Fruit fly (Drosophila melanogaster) whole organism, embryonic: ENCODE results near the gene mAcon1.

Experiments
- Ada2b ChIP-seq: fragments of 200-800 bp; sonication (Bioruptor generic); IDR thresholded peaks from 2 replicates; pipeline ENCODE4 v1.3.6; 2022; ENCODE audit warnings: missing biosample characterization, missing genetic modification characterization
- Atf6 ChIP-seq: fragments of 200-800 bp; sonication (Bioruptor generic); IDR thresholded peaks from 2 replicates; pipeline ENCODE4 v1.3.6; 2022; ENCODE audit warnings: missing biosample characterization, missing genetic modification characterization
- C15 ChIP-seq: fragments of 200-800 bp; sonication (Bioruptor generic); IDR thresholded peaks from 3 replicates; pipeline ENCODE4 v1.3.6; 2022; ENCODE audit warnings: missing biosample characterization, missing genetic modification characterization
- CG10462 ChIP-seq: fragments of 200-800 bp; sonication (Bioruptor generic); optimal IDR thresholded peaks from 2 replicates; lab custom pipeline; 2016; ENCODE audit warnings: missing biosample characterization, missing genetic modification characterization
- CG12769 ChIP-seq: fragments of 200-800 bp; sonication (Bioruptor generic); optimal IDR thresholded peaks from 2 replicates; lab custom pipeline; 2019; ENCODE audit warnings: missing biosample characterization, mild to moderate bottlenecking, missing genetic modification characterization, moderate library complexity
- CG14860 ChIP-seq: fragments of 200-800 bp; sonication (Bioruptor generic); IDR thresholded peaks from 3 replicates; pipeline ENCODE4 v1.3.6; 2022; ENCODE audit warnings: missing biosample characterization, missing genetic modification characterization; ENCODE audit not compliant: partially characterized antibody
- CG15601 ChIP-seq: fragments of 200-800 bp; sonication (Bioruptor generic); optimal IDR thresholded peaks from 3 replicates; lab custom pipeline; 2019; ENCODE audit warnings: missing biosample characterization, mild to moderate bottlenecking, missing genetic modification characterization, moderate library complexity
- CG15696 ChIP-seq: fragments of 200-800 bp; sonication (Bioruptor generic); optimal IDR thresholded peaks from 2 replicates; lab custom pipeline; 2019; ENCODE audit warnings: missing biosample characterization, mild to moderate bottlenecking, missing genetic modification characterization, moderate library complexity
- CG16863 ChIP-seq: fragments of 200-800 bp; sonication (Bioruptor generic); optimal IDR thresholded peaks from 3 replicates; lab custom pipeline; 2016; ENCODE audit warnings: missing biosample characterization, missing genetic modification characterization
- CG17359 ChIP-seq: fragments of 200-800 bp; sonication (Bioruptor generic); optimal IDR thresholded peaks from 3 replicates; lab custom pipeline; 2018; ENCODE audit warnings: missing biosample characterization, mild to moderate bottlenecking, missing genetic modification characterization, moderate library complexity
- CG17802 ChIP-seq: fragments of 200-800 bp; sonication (Bioruptor generic); optimal IDR thresholded peaks from 2 replicates; lab custom pipeline; 2018; ENCODE audit warnings: missing biosample characterization, mild to moderate bottlenecking, missing genetic modification characterization, moderate library complexity
- CG2199 ChIP-seq: fragments of 200-800 bp; sonication (Bioruptor generic); IDR thresholded peaks from 3 replicates; pipeline ENCODE4 v1.3.6; 2022; ENCODE audit warnings: missing biosample characterization, missing genetic modification characterization
- CG30020 ChIP-seq: fragments of 200-800 bp; optimal IDR thresholded peaks from 2 replicates; lab custom pipeline; 2019; ENCODE audit warnings: missing biosample characterization, mild to moderate bottlenecking, missing genetic modification characterization, moderate library complexity
- CG32532 ChIP-seq: fragments of 200-800 bp; sonication (Bioruptor generic); IDR thresholded peaks from 2 replicates; pipeline ENCODE4 v1.3.6; 2022; ENCODE audit warnings: missing biosample characterization, missing genetic modification characterization
- CG4820 ChIP-seq: fragments of 200-800 bp; sonication (Bioruptor generic); optimal IDR thresholded peaks from 3 replicates; lab custom pipeline; 2016; ENCODE audit warnings: missing biosample characterization, missing genetic modification characterization
- CG4854 ChIP-seq: fragments of 200-800 bp; sonication (Bioruptor generic); optimal IDR thresholded peaks from 2 replicates; lab custom pipeline; 2016; ENCODE audit warnings: missing biosample characterization, missing genetic modification characterization, inconsistent platforms
- CG5180 ChIP-seq: fragments of 200-800 bp; sonication (Bioruptor generic); optimal IDR thresholded peaks from 3 replicates; lab custom pipeline; 2017; ENCODE audit warnings: missing biosample characterization, missing genetic modification characterization, mild to moderate bottlenecking, moderate library complexity, missing genetic modification reagents
- CG6791 ChIP-seq: fragments of 200-800 bp; sonication (Bioruptor generic); IDR thresholded peaks from 3 replicates; pipeline ENCODE4 v1.3.6; 2022; ENCODE audit warnings: missing biosample characterization, missing genetic modification characterization; ENCODE audit not compliant: partially characterized antibody
- CG6813 ChIP-seq: fragments of 200-800 bp; sonication (Bioruptor generic); optimal IDR thresholded peaks from 2 replicates; lab custom pipeline; 2017; ENCODE audit warnings: missing biosample characterization, missing genetic modification characterization, mild to moderate bottlenecking, moderate library complexity, missing genetic modification reagents
- CG7372 ChIP-seq: fragments of 200-800 bp; sonication (Bioruptor generic); IDR thresholded peaks from 2 replicates; pipeline ENCODE4 v1.3.6; 2022; ENCODE audit warnings: missing biosample characterization, missing genetic modification characterization
- CG7556 ChIP-seq: fragments of 200-800 bp; sonication (Bioruptor generic); optimal IDR thresholded peaks from 2 replicates; lab custom pipeline; 2017; ENCODE audit warnings: missing biosample characterization, mild to moderate bottlenecking, missing genetic modification characterization
- CG8359 ChIP-seq: fragments of 200-800 bp; sonication (Bioruptor generic); optimal IDR thresholded peaks from 2 replicates; lab custom pipeline; 2017; ENCODE audit warnings: missing biosample characterization, mild to moderate bottlenecking, missing genetic modification characterization, borderline replicate concordance
- CG8924 ChIP-seq: fragments of 200-800 bp; optimal IDR thresholded peaks from 3 replicates; lab custom pipeline; 2019; ENCODE audit warnings: missing biosample characterization, mild to moderate bottlenecking, missing genetic modification characterization, moderate library complexity
- CG8944 ChIP-seq: fragments of 200-800 bp; sonication (Bioruptor generic); optimal IDR thresholded peaks from 3 replicates; lab custom pipeline; 2016; ENCODE audit warnings: missing biosample characterization, missing genetic modification characterization
- CG9797 ChIP-seq: fragments of 200-800 bp; sonication (Bioruptor generic); optimal IDR thresholded peaks from 3 replicates; lab custom pipeline; 2018; ENCODE audit warnings: missing biosample characterization, mild to moderate bottlenecking, missing genetic modification characterization
- D19A ChIP-seq: fragments of 200-800 bp; optimal IDR thresholded peaks from 3 replicates; lab custom pipeline; 2019; ENCODE audit warnings: missing biosample characterization, mild to moderate bottlenecking, missing genetic modification characterization, moderate library complexity
- Doc2 ChIP-seq: fragments of 200-800 bp; sonication (Bioruptor generic); IDR thresholded peaks from 2 replicates; pipeline ENCODE4 v1.3.6; 2022; ENCODE audit warnings: missing biosample characterization, missing genetic modification characterization
- Dp ChIP-seq: fragments of 200-800 bp; sonication (Bioruptor generic); optimal IDR thresholded peaks from 2 replicates; lab custom pipeline; 2018; ENCODE audit warnings: missing biosample characterization, mild to moderate bottlenecking, missing genetic modification characterization, moderate library complexity
- Dref ChIP-seq: fragments of 200-800 bp; sonication (Bioruptor generic); IDR thresholded peaks from 2 replicates; pipeline ENCODE4 v1.3.6; 2022; ENCODE audit warnings: missing biosample characterization, missing genetic modification characterization
- Ets97D ChIP-seq: fragments of 200-800 bp; sonication (Bioruptor generic); optimal IDR thresholded peaks from 3 replicates; lab custom pipeline; 2016; ENCODE audit warnings: missing biosample characterization, missing genetic modification characterization
- Hr78 ChIP-seq, 2 experiments: fragments of 200-800 bp in 1 of 2; fragments of >200 bp in 1 of 2; sonication (Bioruptor generic) in 1 of 2; optimal IDR thresholded peaks; 2 replicates each; lab custom pipeline; 2017 to 2019; ENCODE audit warnings: missing biosample characterization in 2 of 2, missing genetic modification characterization in 2 of 2, mild to moderate bottlenecking in 1 of 2, moderate library complexity in 1 of 2
- Pdp1 ChIP-seq, 2 experiments: fragments of 200-800 bp; sonication (Bioruptor generic); optimal IDR thresholded peaks; 3 replicates each; lab custom pipeline; 2016; ENCODE audit warnings: missing biosample characterization in 2 of 2, missing genetic modification characterization in 2 of 2, mild to moderate bottlenecking in 1 of 2, moderate library complexity in 1 of 2
- Xbp1 ChIP-seq: fragments of 200-800 bp; sonication (Bioruptor generic); optimal IDR thresholded peaks from 3 replicates; lab custom pipeline; 2016; ENCODE audit warnings: missing biosample characterization, mild to moderate bottlenecking, missing genetic modification characterization
- ab ChIP-seq: fragments of 200-800 bp; sonication (Bioruptor generic); optimal IDR thresholded peaks from 2 replicates; lab custom pipeline; 2016; ENCODE audit warnings: missing biosample characterization, missing genetic modification characterization
- ac ChIP-seq: fragments of 200-800 bp; sonication (Bioruptor generic); optimal IDR thresholded peaks from 3 replicates; lab custom pipeline; 2017; ENCODE audit warnings: missing biosample characterization, mild to moderate bottlenecking, missing genetic modification characterization
- dimm ChIP-seq: fragments of 200-800 bp; sonication (Bioruptor generic); IDR thresholded peaks from 2 replicates; pipeline ENCODE4 v1.3.6; 2022; ENCODE audit warnings: missing biosample characterization, missing genetic modification characterization
- en ChIP-seq: fragments of 200-800 bp; sonication (Bioruptor generic); optimal IDR thresholded peaks from 2 replicates; lab custom pipeline; 2016; ENCODE audit warnings: missing biosample characterization, missing genetic modification characterization
- gce ChIP-seq: fragments of 200-800 bp; sonication (Bioruptor generic); IDR thresholded peaks from 3 replicates; pipeline ENCODE4 v1.3.6; 2022; ENCODE audit warnings: missing biosample characterization, missing genetic modification characterization
- h ChIP-seq: fragments of >200 bp; optimal IDR thresholded peaks from 2 replicates; lab custom pipeline; 2017
- hth ChIP-seq: fragments of >200 bp; optimal IDR thresholded peaks from 2 replicates; lab custom pipeline; 2017; ENCODE audit warnings: inconsistent platforms
- insv ChIP-seq, 2 experiments: fragments of 200-800 bp; sonication (Bioruptor generic); optimal IDR thresholded peaks; 3 replicates each; lab custom pipeline; 2016 to 2018; ENCODE audit warnings: missing biosample characterization in 2 of 2, missing genetic modification characterization in 2 of 2
- lov ChIP-seq, 2 experiments: fragments of 200-800 bp in 1 of 2; fragments of >200 bp in 1 of 2; sonication (Bioruptor generic) in 1 of 2; IDR thresholded peaks in 1 of 2; optimal IDR thresholded peaks in 1 of 2; 2 replicates in 1 of 2; 3 replicates in 1 of 2; pipeline versions ENCODE4 v1.3.6 to Lab custom; 2017 to 2022; ENCODE audit warnings: missing biosample characterization in 1 of 2, missing genetic modification characterization in 1 of 2
- pros ChIP-seq: fragments of 200-800 bp; sonication (Bioruptor generic); optimal IDR thresholded peaks from 3 replicates; lab custom pipeline; 2019; ENCODE audit warnings: missing biosample characterization, mild to moderate bottlenecking, missing genetic modification characterization, moderate library complexity
- scrt ChIP-seq: fragments of 200-800 bp; sonication (Bioruptor generic); optimal IDR thresholded peaks from 2 replicates; lab custom pipeline; 2018; ENCODE audit warnings: missing biosample characterization, mild to moderate bottlenecking, missing genetic modification characterization, moderate library complexity
- sens-2 ChIP-seq: fragments of 200-800 bp; sonication (Bioruptor generic); IDR thresholded peaks from 2 replicates; pipeline ENCODE4 v1.3.6; 2022; ENCODE audit warnings: missing biosample characterization, missing genetic modification characterization
- shn ChIP-seq: fragments of 200-800 bp; sonication (Bioruptor generic); optimal IDR thresholded peaks from 3 replicates; lab custom pipeline; 2016; ENCODE audit warnings: missing biosample characterization, missing genetic modification characterization
- sima ChIP-seq: fragments of 200-800 bp; sonication (Bioruptor generic); optimal IDR thresholded peaks from 2 replicates; lab custom pipeline; 2016; ENCODE audit warnings: missing biosample characterization, missing genetic modification characterization
- slp2 ChIP-seq: fragments of 200-800 bp; sonication (Bioruptor generic); optimal IDR thresholded peaks from 2 replicates; lab custom pipeline; 2016; ENCODE audit warnings: missing biosample characterization, missing genetic modification characterization
- stwl ChIP-seq: fragments of 200-800 bp; sonication (Bioruptor generic); optimal IDR thresholded peaks from 3 replicates; lab custom pipeline; 2018; ENCODE audit warnings: missing biosample characterization, mild to moderate bottlenecking, missing genetic modification characterization, moderate library complexity

The mAcon1 gene

dm6 chr2L:21141714-21142500 lies 26.5 kb upstream of the mAcon1 start, which contains the start of gene Dap160 (continued):
- TF ChIP-seq CG32532: peak; percentile 49; the same call in 1 of the 2 replicates
- TF ChIP-seq CG8924 (tag; lab: Kevin White, UChicago): no peak
- peak; percentile 17 for TF ChIP-seq Xbp1 (GFP tag; lab: Kevin White, UChicago)
- TF ChIP-seq sens-2: no peak
- TF ChIP-seq CG4854 (GFP tag; lab: Kevin White, UChicago): no peak
- TF ChIP-seq hth (lab: Kevin White, UChicago): no peak
- no peak for TF ChIP-seq CG17359 (tag; lab: Kevin White, UChicago)
- TF ChIP-seq CG2199 (GFP tag; lab: Robert Waterston, UW): no peak
- peak in 1 of 2 experiments; percentile 27 for TF ChIP-seq Pdp1 (GFP tag; optimal IDR thresholded peaks at IDR 0.05; lab: Kevin White, UChicago)
- TF ChIP-seq insv (GFP tag; optimal IDR thresholded peaks at IDR 0.05; lab: Kevin White, UChicago): no peak
- peak; percentile 48; the same call in 1 of the 3 replicates for TF ChIP-seq CG14860 (GFP tag; lab: Robert Waterston, UW)
- no peak for TF ChIP-seq shn
- no peak for TF ChIP-seq CG4820 (GFP tag; lab: Kevin White, UChicago)
- no peak for TF ChIP-seq ab (GFP tag; lab: Kevin White, UChicago)
- no peak for TF ChIP-seq CG12769
- TF ChIP-seq stwl (tag; lab: Kevin White, UChicago): peak; percentile 79
- TF ChIP-seq C15 (GFP tag; lab: Robert Waterston, UW): no peak
- no peak for TF ChIP-seq dimm
- peak; percentile 82 for TF ChIP-seq Dref (GFP tag; lab: Robert Waterston, UW)
- TF ChIP-seq Ada2b (GFP tag; lab: Robert Waterston, UW): no peak
- TF ChIP-seq ac (GFP tag; lab: Kevin White, UChicago): no peak
- TF ChIP-seq CG5180 (GFP tag; lab: Kevin White, UChicago): no peak
- TF ChIP-seq slp2 (GFP tag; lab: Kevin White, UChicago): no peak
- no peak for TF ChIP-seq D19A (tag; lab: Kevin White, UChicago)
- TF ChIP-seq CG10462: no peak
- TF ChIP-seq CG30020: peak; percentile 10
- TF ChIP-seq CG16863: no peak
- TF ChIP-seq Ets97D: peak; percentile 29
- no peak for TF ChIP-seq CG8359
- no peak for TF ChIP-seq CG15601 (tag; lab: Kevin White, UChicago)
- TF ChIP-seq pros (GFP tag; lab: Kevin White, UChicago): no peak
- TF ChIP-seq en (GFP tag; lab: Kevin White, UChicago): no peak
- TF ChIP-seq CG9797 (GFP tag; lab: Kevin White, UChicago): peak; percentile 29
- TF ChIP-seq Doc2 (GFP tag; lab: Robert Waterston, UW): no peak
- peak; percentile 54 for TF ChIP-seq Dp (GFP tag; lab: Kevin White, UChicago)
- TF ChIP-seq Atf6: no peak
- peak; percentile 61 for TF ChIP-seq CG17802 (tag; lab: Kevin White, UChicago)
- no peak for TF ChIP-seq Hr78 (GFP tag; optimal IDR thresholded peaks at IDR 0.05; lab: Kevin White, UChicago)
- TF ChIP-seq sima (GFP tag; lab: Kevin White, UChicago): no peak
- peak; percentile 86 for TF ChIP-seq CG6791 (GFP tag; lab: Robert Waterston, UW)
- no peak for TF ChIP-seq scrt (GFP tag; lab: Kevin White, UChicago)
- TF ChIP-seq h (lab: Kevin White, UChicago): no peak
- TF ChIP-seq CG8944 (GFP tag; lab: Kevin White, UChicago): no peak
- TF ChIP-seq CG7556: no peak
- no peak for TF ChIP-seq CG6813 (GFP tag; lab: Kevin White, UChicago)
- no peak for TF ChIP-seq CG7372
- no peak for TF ChIP-seq gce
- no peak for TF ChIP-seq lov (optimal IDR thresholded peaks at IDR 0.05; lab: Kevin White, UChicago)
- no peak for TF ChIP-seq lov (GFP tag; IDR thresholded peaks at IDR 0.05; lab: Robert Waterston, UW)
- TF ChIP-seq CG15696 (tag; lab: Kevin White, UChicago): no peak
